Fruit fly (Drosophila melanogaster) whole organism, embryonic: ENCODE results near the gene vari.

Experiments used
- Abd-B ChIP-seq: fragments of 200-800 bp; sonication (Bioruptor generic); optimal IDR thresholded peaks from 2 replicates; lab custom pipeline; 2018; ENCODE audit warnings: missing biosample characterization, mild to moderate bottlenecking, missing genetic modification characterization, moderate library complexity
- B-H1 ChIP-seq: fragments of 200-800 bp; sonication (Bioruptor generic); IDR thresholded peaks from 3 replicates; pipeline ENCODE4 v1.3.6; 2022; ENCODE audit warnings: missing biosample characterization, missing genetic modification characterization
- CG12104 ChIP-seq: fragments of 200-800 bp; sonication (Bioruptor generic); optimal IDR thresholded peaks from 3 replicates; lab custom pipeline; 2016; ENCODE audit warnings: missing biosample characterization, missing genetic modification characterization
- CG1233 ChIP-seq: fragments of 200-800 bp; sonication (Bioruptor generic); optimal IDR thresholded peaks from 4 replicates; lab custom pipeline; 2018; ENCODE audit warnings: missing biosample characterization, mild to moderate bottlenecking, missing genetic modification characterization
- CG12769 ChIP-seq: fragments of 200-800 bp; sonication (Bioruptor generic); optimal IDR thresholded peaks from 2 replicates; lab custom pipeline; 2019; ENCODE audit warnings: missing biosample characterization, mild to moderate bottlenecking, missing genetic modification characterization, moderate library complexity
- CG13775 ChIP-seq: fragments of 200-800 bp; sonication (Bioruptor generic); optimal IDR thresholded peaks from 3 replicates; lab custom pipeline; 2017; ENCODE audit warnings: missing biosample characterization, mild to moderate bottlenecking, missing genetic modification characterization
- CG14014 ChIP-seq: fragments of 200-800 bp; sonication (Bioruptor generic); IDR thresholded peaks from 2 replicates; pipeline ENCODE4 v1.3.6; 2022; ENCODE audit warnings: missing biosample characterization, missing genetic modification characterization
- CG15696 ChIP-seq: fragments of 200-800 bp; sonication (Bioruptor generic); optimal IDR thresholded peaks from 2 replicates; lab custom pipeline; 2019; ENCODE audit warnings: missing biosample characterization, mild to moderate bottlenecking, missing genetic modification characterization, moderate library complexity
- CG17328 ChIP-seq: fragments of 200-800 bp; sonication (Bioruptor generic); IDR thresholded peaks from 2 replicates; pipeline ENCODE4 v1.3.6; 2022; ENCODE audit warnings: missing biosample characterization, missing genetic modification characterization
- CG18599 ChIP-seq: fragments of 200-800 bp; sonication (Bioruptor generic); optimal IDR thresholded peaks from 3 replicates; lab custom pipeline; 2017; ENCODE audit warnings: missing biosample characterization, missing genetic modification characterization, mild to moderate bottlenecking, moderate library complexity, missing genetic modification reagents
- CG30403 ChIP-seq: fragments of 200-800 bp; sonication (Bioruptor generic); optimal IDR thresholded peaks from 3 replicates; lab custom pipeline; 2016; ENCODE audit warnings: missing biosample characterization, missing genetic modification characterization
- CG34376 ChIP-seq: fragments of 200-800 bp; sonication (Bioruptor generic); optimal IDR thresholded peaks from 2 replicates; lab custom pipeline; 2018; ENCODE audit warnings: missing biosample characterization, mild to moderate bottlenecking, missing genetic modification characterization
- CG5180 ChIP-seq: fragments of 200-800 bp; sonication (Bioruptor generic); optimal IDR thresholded peaks from 3 replicates; lab custom pipeline; 2017; ENCODE audit warnings: missing biosample characterization, missing genetic modification characterization, mild to moderate bottlenecking, moderate library complexity, missing genetic modification reagents
- CG6175 ChIP-seq: fragments of 200-800 bp; sonication (Bioruptor generic); IDR thresholded peaks from 3 replicates; pipeline ENCODE4 v1.3.6; 2022; ENCODE audit warnings: missing biosample characterization, missing genetic modification characterization
- CG6791 ChIP-seq: fragments of 200-800 bp; sonication (Bioruptor generic); IDR thresholded peaks from 3 replicates; pipeline ENCODE4 v1.3.6; 2022; ENCODE audit warnings: missing biosample characterization, missing genetic modification characterization; ENCODE audit not compliant: partially characterized antibody
- CG7745 ChIP-seq: fragments of 200-800 bp; sonication (Bioruptor generic); optimal IDR thresholded peaks from 2 replicates; lab custom pipeline; 2018; ENCODE audit warnings: missing biosample characterization, mild to moderate bottlenecking, missing genetic modification characterization, moderate library complexity
- Eip74EF ChIP-seq, 2 experiments: fragments of 200-800 bp in 1 of 2; fragments of >200 bp in 1 of 2; sonication (Bioruptor generic) in 1 of 2; optimal IDR thresholded peaks; 2 replicates each; lab custom pipeline; 2017 to 2019; ENCODE audit warnings: missing biosample characterization in 2 of 2, missing genetic modification characterization in 2 of 2, mild to moderate bottlenecking in 1 of 2, moderate library complexity in 1 of 2
- H2.0 ChIP-seq: fragments of 200-800 bp; sonication (Bioruptor generic); IDR thresholded peaks from 2 replicates; pipeline ENCODE4 v1.3.6; 2022; ENCODE audit warnings: missing biosample characterization, missing genetic modification characterization
- HLH3B ChIP-seq: fragments of 200-800 bp; sonication (Bioruptor generic); IDR thresholded peaks from 2 replicates; pipeline ENCODE4 v1.3.6; 2022; ENCODE audit warnings: missing biosample characterization, missing genetic modification characterization
- HmgD ChIP-seq: fragments of 200-800 bp; sonication (Bioruptor generic); optimal IDR thresholded peaks from 3 replicates; lab custom pipeline; 2016; ENCODE audit warnings: missing biosample characterization, missing genetic modification characterization
- HmgZ ChIP-seq: fragments of 200-800 bp; sonication (Bioruptor generic); optimal IDR thresholded peaks from 2 replicates; lab custom pipeline; 2018; ENCODE audit warnings: missing biosample characterization, mild to moderate bottlenecking, missing genetic modification characterization
- Hmx ChIP-seq: fragments of 200-800 bp; sonication (Bioruptor generic); optimal IDR thresholded peaks from 2 replicates; lab custom pipeline; 2016; ENCODE audit warnings: missing biosample characterization, missing genetic modification characterization
- Lpt ChIP-seq: fragments of >200 bp; optimal IDR thresholded peaks from 2 replicates; lab custom pipeline; 2018; ENCODE audit warnings: missing biosample characterization, missing genetic modification characterization
- Mes4 ChIP-seq: fragments of 200-800 bp; sonication (Bioruptor generic); optimal IDR thresholded peaks from 2 replicates; lab custom pipeline; 2016; ENCODE audit warnings: missing biosample characterization, missing genetic modification characterization
- Neu2 ChIP-seq: fragments of 200-800 bp; sonication (Bioruptor generic); optimal IDR thresholded peaks from 3 replicates; lab custom pipeline; 2016; ENCODE audit warnings: missing biosample characterization, missing genetic modification characterization, borderline replicate concordance
- Nf-YB ChIP-seq: fragments of 200-800 bp; sonication (Bioruptor generic); optimal IDR thresholded peaks from 3 replicates; lab custom pipeline; 2019; ENCODE audit warnings: missing biosample characterization, mild to moderate bottlenecking, missing genetic modification characterization, moderate library complexity
- Ptx1 ChIP-seq: fragments of 200-800 bp; sonication (Bioruptor generic); IDR thresholded peaks from 2 replicates; pipeline ENCODE4 v1.3.6; 2022; ENCODE audit warnings: missing biosample characterization, missing genetic modification characterization
- Trl ChIP-seq, 3 experiments: fragments of >200 bp in 2 of 3; fragments of 200-800 bp in 1 of 3; sonication (Bioruptor generic) in 1 of 3; optimal IDR thresholded peaks; 2 replicates in 1 of 3; 3 replicates in 2 of 3; lab custom pipeline; 2016 to 2017; ENCODE audit warnings: missing biosample characterization in 1 of 3, missing genetic modification characterization in 1 of 3
- Vsx1 ChIP-seq: fragments of 200-800 bp; sonication (Bioruptor generic); optimal IDR thresholded peaks from 2 replicates; lab custom pipeline; 2017; ENCODE audit warnings: missing biosample characterization, mild to moderate bottlenecking, missing genetic modification characterization, missing genetic modification reagents
- bbx ChIP-seq: fragments of 200-800 bp; sonication (Bioruptor generic); IDR thresholded peaks from 2 replicates; pipeline ENCODE4 v1.3.6; 2022; ENCODE audit warnings: missing biosample characterization, missing genetic modification characterization; ENCODE audit not compliant: partially characterized antibody
- bcd ChIP-seq: fragments of 200-800 bp; sonication (Bioruptor generic); optimal IDR thresholded peaks from 2 replicates; lab custom pipeline; 2017; ENCODE audit warnings: missing biosample characterization, mild to moderate bottlenecking, missing genetic modification characterization
- cas ChIP-seq: fragments of 200-800 bp; sonication (Bioruptor generic); IDR thresholded peaks from 2 replicates; pipeline ENCODE4 v1.3.6; 2022; ENCODE audit warnings: missing biosample characterization, missing genetic modification characterization
- cato ChIP-seq: fragments of 200-800 bp; sonication (Bioruptor generic); optimal IDR thresholded peaks from 2 replicates; lab custom pipeline; 2016; ENCODE audit warnings: missing biosample characterization, missing genetic modification characterization, borderline replicate concordance
- chn ChIP-seq: fragments of 200-800 bp; sonication (Bioruptor generic); optimal IDR thresholded peaks from 2 replicates; lab custom pipeline; 2016; ENCODE audit warnings: missing biosample characterization, missing genetic modification characterization
- croc ChIP-seq: fragments of 200-800 bp; sonication (Bioruptor generic); conservative IDR thresholded peaks from 3 replicates; pipeline ENCODE4 v1.3.6; 2022; ENCODE audit warnings: missing biosample characterization, missing genetic modification characterization
- danr ChIP-seq: fragments of 200-800 bp; sonication (Bioruptor generic); IDR thresholded peaks from 2 replicates; pipeline ENCODE4 v1.3.6; 2022; ENCODE audit warnings: missing biosample characterization, missing genetic modification characterization
- dmrt11E ChIP-seq: fragments of 200-800 bp; sonication (Bioruptor generic); optimal IDR thresholded peaks from 3 replicates; lab custom pipeline; 2018; ENCODE audit warnings: missing biosample characterization, mild to moderate bottlenecking, missing genetic modification characterization, moderate library complexity
- dysf ChIP-seq: fragments of 200-800 bp; sonication (Bioruptor generic); IDR thresholded peaks from 3 replicates; pipeline ENCODE4 v1.3.6; 2022; ENCODE audit warnings: missing biosample characterization, missing genetic modification characterization
- fu2 ChIP-seq: fragments of 200-800 bp; sonication (Bioruptor generic); optimal IDR thresholded peaks from 2 replicates; lab custom pipeline; 2016; ENCODE audit warnings: missing biosample characterization, missing genetic modification characterization
- gsb ChIP-seq: fragments of 200-800 bp; sonication (Bioruptor generic); IDR thresholded peaks from 2 replicates; pipeline ENCODE4 v1.3.6; 2022; ENCODE audit warnings: missing biosample characterization, missing genetic modification characterization
- gsb-n ChIP-seq: fragments of 200-800 bp; sonication (Bioruptor generic); optimal IDR thresholded peaks from 3 replicates; lab custom pipeline; 2018; ENCODE audit warnings: missing biosample characterization, mild to moderate bottlenecking, missing genetic modification characterization
- onecut ChIP-seq: fragments of 200-800 bp; sonication (Bioruptor generic); IDR thresholded peaks from 2 replicates; pipeline ENCODE4 v1.3.6; 2022; ENCODE audit warnings: missing biosample characterization, missing genetic modification characterization
- pum ChIP-seq: fragments of 200-800 bp; sonication (Bioruptor generic); optimal IDR thresholded peaks from 2 replicates; lab custom pipeline; 2016; ENCODE audit warnings: missing biosample characterization, missing genetic modification characterization
- seq ChIP-seq: fragments of 200-800 bp; sonication (Bioruptor generic); IDR thresholded peaks from 2 replicates; pipeline ENCODE4 v1.3.6; 2022; ENCODE audit warnings: missing biosample characterization, missing genetic modification characterization
- sim ChIP-seq: fragments of 200-800 bp; sonication (Bioruptor generic); IDR thresholded peaks from 2 replicates; pipeline ENCODE4 v1.3.6; 2022; ENCODE audit warnings: missing biosample characterization, missing genetic modification characterization
- unpg ChIP-seq: fragments of 200-800 bp; sonication (Bioruptor generic); optimal IDR thresholded peaks from 3 replicates; lab custom pipeline; 2018; ENCODE audit warnings: missing biosample characterization, mild to moderate bottlenecking, missing genetic modification characterization, moderate library complexity
- wek ChIP-seq: fragments of 200-800 bp; sonication (Bioruptor generic); optimal IDR thresholded peaks from 3 replicates; lab custom pipeline; 2018; ENCODE audit warnings: missing biosample characterization, mild to moderate bottlenecking, missing genetic modification characterization, moderate library complexity
- zfh2 ChIP-seq: fragments of 200-800 bp; sonication (Bioruptor generic); optimal IDR thresholded peaks from 2 replicates; lab custom pipeline; 2016; ENCODE audit warnings: missing biosample characterization, missing genetic modification characterization

The vari gene

DNA sequence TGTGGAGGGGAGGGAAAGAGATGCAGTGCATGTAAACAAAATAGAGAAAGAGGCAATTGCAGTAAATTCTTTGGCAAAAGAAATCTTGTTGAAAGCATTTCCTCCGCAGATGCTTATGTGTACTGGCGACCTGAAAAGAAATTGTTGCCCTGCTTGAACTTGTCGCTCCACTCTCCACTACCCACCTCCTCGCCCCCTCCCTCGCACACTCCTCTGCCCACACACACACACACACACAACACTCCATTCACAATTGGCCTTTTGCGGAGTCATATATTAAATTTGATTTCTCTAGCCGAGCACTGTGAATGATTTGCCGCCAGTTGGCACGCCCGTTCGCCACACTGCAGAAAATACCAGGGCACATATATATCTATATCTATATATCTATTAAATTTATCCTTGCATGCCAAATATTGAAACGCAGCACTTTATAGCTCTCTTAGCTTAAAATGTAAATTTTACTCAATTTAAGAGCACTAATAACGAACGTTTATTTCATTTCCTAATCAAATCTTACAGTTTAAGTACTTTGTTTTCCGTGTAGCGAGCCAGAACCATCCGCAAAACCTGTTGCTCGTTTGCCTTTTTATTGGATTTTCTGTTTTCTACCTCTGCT is 37.9 kb downstream of the vari start (continued):
- peak; percentile 48 for TF ChIP-seq Vsx1 (GFP tag; lab: Kevin White, UChicago)
- peak; percentile 74 for TF ChIP-seq Ptx1 (GFP tag; lab: Robert Waterston, UW)
- TF ChIP-seq danr (GFP tag; lab: Robert Waterston, UW), result peak; percentile 47; the same call in 1 of the 2 replicates
- peak; percentile 40 for TF ChIP-seq CG34376 (GFP tag; lab: Kevin White, UChicago)
- TF ChIP-seq unpg (GFP tag; lab: Kevin White, UChicago), result peak; percentile 67
- no peak for TF ChIP-seq Eip74EF (GFP tag; optimal IDR thresholded peaks at IDR 0.05; lab: Kevin White, UChicago)
- TF ChIP-seq fu2 (GFP tag; lab: Kevin White, UChicago), result peak; percentile 42
- TF ChIP-seq CG12769, result peak; percentile 69
- peak; percentile 23 for TF ChIP-seq dmrt11E (tag; lab: Kevin White, UChicago)
- TF ChIP-seq croc (GFP tag; lab: Robert Waterston, UW), result peak; percentile 24; the same call in 1 of the 3 replicates
- peak; percentile 61 for TF ChIP-seq CG13775
- TF ChIP-seq gsb-n (tag; lab: Kevin White, UChicago), result no peak
- TF ChIP-seq chn (GFP tag; lab: Kevin White, UChicago), result peak; percentile 46
- TF ChIP-seq B-H1, result peak; percentile 15; the same call in 1 of the 3 replicates
- peak; percentile 19 for TF ChIP-seq CG5180 (GFP tag; lab: Kevin White, UChicago)
- peak; percentile 15 for TF ChIP-seq CG12104
- TF ChIP-seq cato, result no peak
- TF ChIP-seq Neu2 (GFP tag; lab: Kevin White, UChicago), result peak; percentile 10
- TF ChIP-seq bbx (GFP tag; lab: Robert Waterston, UW), result no peak
- peak; percentile 6; the same call in 1 of the 2 replicates for TF ChIP-seq CG17328 (GFP tag; lab: Robert Waterston, UW)
- TF ChIP-seq CG1233 (GFP tag; lab: Kevin White, UChicago), result peak; percentile 68
- no peak for TF ChIP-seq CG6791 (GFP tag; lab: Robert Waterston, UW)
- 0 out of 2 replicates have a peak, but pooled peaks have one; percentile 55 for TF ChIP-seq seq (GFP tag; lab: Robert Waterston, UW)
- peak; percentile 29; the same call in 1 of the 2 replicates for TF ChIP-seq H2.0
- peak; percentile 89 for TF ChIP-seq CG18599 (GFP tag; lab: Kevin White, UChicago)
- no peak for TF ChIP-seq HmgD (GFP tag; lab: Kevin White, UChicago)
- TF ChIP-seq pum (GFP tag; lab: Kevin White, UChicago), result peak; percentile 42
- peak; percentile 57 for TF ChIP-seq zfh2
- TF ChIP-seq cas (GFP tag; lab: Robert Waterston, UW), result peak; percentile 61
- peak; percentile 46 for TF ChIP-seq CG15696 (tag; lab: Kevin White, UChicago)
- TF ChIP-seq gsb, result peak; percentile 76
- peak; percentile 0 for TF ChIP-seq Mes4
- TF ChIP-seq Nf-YB (GFP tag; lab: Kevin White, UChicago), result peak; percentile 5
- TF ChIP-seq bcd (GFP tag; lab: Kevin White, UChicago), result peak; percentile 78
- no peak for TF ChIP-seq wek (GFP tag; lab: Kevin White, UChicago)
- TF ChIP-seq sim (GFP tag; lab: Robert Waterston, UW), result no peak
- peak; percentile 89 for TF ChIP-seq dysf (GFP tag; lab: Robert Waterston, UW)
- TF ChIP-seq CG14014 (GFP tag; lab: Robert Waterston, UW), result peak; percentile 84
- peak; percentile 31 for TF ChIP-seq HmgZ (tag; lab: Kevin White, UChicago)
- no peak for TF ChIP-seq CG7745 (tag; lab: Kevin White, UChicago)
- TF ChIP-seq Hmx (GFP tag; lab: Kevin White, UChicago), result no peak
- peak; percentile 55 for TF ChIP-seq Abd-B (GFP tag; lab: Kevin White, UChicago)
- peak; percentile 70; the same call in 2 of the 3 replicates for TF ChIP-seq CG6175 (GFP tag; lab: Robert Waterston, UW)
- no peak for TF ChIP-seq Trl (optimal IDR thresholded peaks at IDR 0.05; lab: Kevin White, UChicago)
- TF ChIP-seq Trl (GFP tag; optimal IDR thresholded peaks at IDR 0.05; lab: Kevin White, UChicago), result peak; percentile 53
- TF ChIP-seq HLH3B, result peak; percentile 55; the same call in 1 of the 2 replicates
- TF ChIP-seq CG30403 (GFP tag; lab: Kevin White, UChicago), result peak; percentile 66
- TF ChIP-seq onecut (GFP tag; lab: Robert Waterston, UW), result peak; percentile 52
- no peak for TF ChIP-seq Lpt (GFP tag; lab: Kevin White, UChicago)
